Worm (Caenorhabditis elegans) whole organism, L3 larva: ENCODE results near the gene twk-28.

Experiments used
- R02D3.7 ChIP-seq: fragments of 150-350 bp; optimal IDR thresholded peaks from 2 replicates; lab custom pipeline; 2014; ENCODE audit warnings: missing biosample characterization, missing genetic modification characterization
- ama-1 ChIP-seq: fragments of 150-350 bp; optimal IDR thresholded peaks from 2 replicates; lab custom pipeline; 2018
- ceh-16 ChIP-seq: sonication (generic microtip); optimal IDR thresholded peaks from 2 replicates; lab custom pipeline; 2017; ENCODE audit warnings: missing biosample characterization, missing genetic modification characterization
- ceh-82 ChIP-seq: fragments of 150-350 bp; optimal IDR thresholded peaks from 2 replicates; lab custom pipeline; 2014; ENCODE audit warnings: missing biosample characterization, missing genetic modification characterization
- ceh-9 ChIP-seq: sonication (generic microtip); optimal IDR thresholded peaks from 2 replicates; lab custom pipeline; 2018; ENCODE audit warnings: missing biosample characterization, missing genetic modification characterization
- daf-12 ChIP-seq: fragments of 150-350 bp; optimal IDR thresholded peaks from 2 replicates; lab custom pipeline; 2014; ENCODE audit warnings: missing biosample characterization, missing genetic modification reagents, missing genetic modification characterization
- egl-27 ChIP-seq: sonication (generic microtip); optimal IDR thresholded peaks from 4 replicates; lab custom pipeline; 2017; ENCODE audit warnings: missing biosample characterization, missing genetic modification reagents, missing genetic modification characterization
- egl-5 ChIP-seq: fragments of 150-350 bp; optimal IDR thresholded peaks from 2 replicates; lab custom pipeline; 2017; ENCODE audit warnings: missing biosample characterization, missing genetic modification reagents, missing genetic modification characterization, inconsistent platforms
- elt-1 ChIP-seq: fragments of 150-350 bp; optimal IDR thresholded peaks from 2 replicates; lab custom pipeline; 2014; ENCODE audit warnings: missing biosample characterization, missing genetic modification characterization
- elt-2 ChIP-seq: sonication (generic microtip); optimal IDR thresholded peaks from 2 replicates; lab custom pipeline; 2016; ENCODE audit warnings: missing genetic modification reagents, mild to moderate bottlenecking, missing genetic modification characterization, missing compliant biosample characterization
- elt-3 ChIP-seq, 3 experiments: fragments of 150-350 bp in 1 of 3; sonication (generic microtip) in 2 of 3; optimal IDR thresholded peaks; 2 replicates in 2 of 3; 4 replicates in 1 of 3; lab custom pipeline; 2014 to 2017; ENCODE audit warnings: missing biosample characterization in 3 of 3, missing genetic modification characterization in 3 of 3
- eor-1 ChIP-seq, 2 experiments: fragments of 150-350 bp; optimal IDR thresholded peaks; 2 replicates each; lab custom pipeline; 2014 to 2018; ENCODE audit warnings: missing biosample characterization in 2 of 2, missing genetic modification characterization in 2 of 2
- fkh-10 ChIP-seq: sonication (generic microtip); optimal IDR thresholded peaks from 2 replicates; lab custom pipeline; 2017; ENCODE audit warnings: missing biosample characterization, missing genetic modification reagents, missing genetic modification characterization
- fos-1 ChIP-seq: fragments of 150-350 bp; optimal IDR thresholded peaks from 2 replicates; lab custom pipeline; 2014; ENCODE audit warnings: missing biosample characterization, missing genetic modification characterization
- hmg-11 ChIP-seq: sonication (generic microtip); optimal IDR thresholded peaks from 2 replicates; lab custom pipeline; 2016; ENCODE audit warnings: missing genetic modification characterization, missing compliant biosample characterization
- jun-1 ChIP-seq: fragments of 150-350 bp; optimal IDR thresholded peaks from 2 replicates; lab custom pipeline; 2014; ENCODE audit warnings: missing biosample characterization, missing genetic modification reagents, missing genetic modification characterization
- lin-15B ChIP-seq: fragments of 150-350 bp; optimal IDR thresholded peaks from 2 replicates; lab custom pipeline; 2014; ENCODE audit warnings: missing biosample characterization, missing genetic modification characterization
- lin-39 ChIP-seq: fragments of 150-350 bp; optimal IDR thresholded peaks from 2 replicates; lab custom pipeline; 2018; ENCODE audit warnings: missing biosample characterization, missing genetic modification reagents, missing genetic modification characterization
- lsy-12 ChIP-seq: sonication (generic microtip); optimal IDR thresholded peaks from 2 replicates; lab custom pipeline; 2016; ENCODE audit warnings: mild to moderate bottlenecking, missing genetic modification characterization, missing compliant biosample characterization
- mdl-1 ChIP-seq: fragments of 150-350 bp; optimal IDR thresholded peaks from 2 replicates; lab custom pipeline; 2014; ENCODE audit warnings: missing biosample characterization, missing genetic modification characterization
- nfya-1 ChIP-seq: sonication (generic microtip); optimal IDR thresholded peaks from 2 replicates; lab custom pipeline; 2017; ENCODE audit warnings: missing genetic modification characterization, mild to moderate bottlenecking, missing compliant biosample characterization, antibody characterized with exemption, moderate library complexity; ENCODE audit not compliant: insufficient read depth
- nhr-11 ChIP-seq: fragments of 150-350 bp; optimal IDR thresholded peaks from 2 replicates; lab custom pipeline; 2014; ENCODE audit warnings: missing biosample characterization, missing genetic modification characterization
- nhr-12 ChIP-seq: fragments of 150-350 bp; optimal IDR thresholded peaks from 2 replicates; lab custom pipeline; 2014; ENCODE audit warnings: missing biosample characterization, missing genetic modification characterization
- nhr-23 ChIP-seq: fragments of 150-350 bp; optimal IDR thresholded peaks from 2 replicates; lab custom pipeline; 2014; ENCODE audit warnings: missing biosample characterization, missing genetic modification reagents, missing genetic modification characterization
- nhr-237 ChIP-seq: fragments of 150-350 bp; optimal IDR thresholded peaks from 2 replicates; lab custom pipeline; 2014; ENCODE audit warnings: missing biosample characterization, missing genetic modification characterization
- nhr-43 ChIP-seq: sonication (generic microtip); optimal IDR thresholded peaks from 2 replicates; lab custom pipeline; 2016; ENCODE audit warnings: mild to moderate bottlenecking, missing genetic modification characterization, missing compliant biosample characterization; ENCODE audit not compliant: poor library complexity, severe bottlenecking
- nhr-76 ChIP-seq: fragments of 150-350 bp; sonication (generic microtip); optimal IDR thresholded peaks from 5 replicates; lab custom pipeline; 2014; ENCODE audit warnings: missing biosample characterization, missing genetic modification characterization
- pha-4 ChIP-seq: fragments of 150-350 bp; optimal IDR thresholded peaks from 2 replicates; lab custom pipeline; 2014; ENCODE audit warnings: missing biosample characterization, missing genetic modification reagents, missing genetic modification characterization
- pqm-1 ChIP-seq: fragments of 150-350 bp; optimal IDR thresholded peaks from 2 replicates; lab custom pipeline; 2017; ENCODE audit warnings: missing biosample characterization, missing genetic modification characterization, inconsistent platforms
- sea-2 ChIP-seq: fragments of 150-350 bp; sonication (generic microtip); optimal IDR thresholded peaks from 4 replicates; lab custom pipeline; 2014; ENCODE audit warnings: missing biosample characterization, missing genetic modification reagents, missing genetic modification characterization
- snpc-4 ChIP-seq: fragments of 150-350 bp; optimal IDR thresholded peaks from 2 replicates; lab custom pipeline; 2014; ENCODE audit warnings: missing biosample characterization, missing genetic modification characterization
- tbx-2 ChIP-seq: sonication (generic microtip); optimal IDR thresholded peaks from 2 replicates; lab custom pipeline; 2016; ENCODE audit warnings: mild to moderate bottlenecking, missing genetic modification characterization, missing compliant biosample characterization
- unc-39 ChIP-seq: sonication (generic microtip); optimal IDR thresholded peaks from 4 replicates; lab custom pipeline; 2017; ENCODE audit warnings: missing biosample characterization, missing genetic modification characterization
- unc-62 ChIP-seq: fragments of 150-350 bp; sonication (generic microtip); optimal IDR thresholded peaks from 4 replicates; lab custom pipeline; 2014; ENCODE audit warnings: missing biosample characterization, missing genetic modification reagents, missing genetic modification characterization
- zag-1 ChIP-seq: fragments of 150-350 bp; optimal IDR thresholded peaks from 2 replicates; lab custom pipeline; 2014; ENCODE audit warnings: missing biosample characterization, missing genetic modification characterization
- ztf-11 ChIP-seq: fragments of 150-350 bp; optimal IDR thresholded peaks from 2 replicates; lab custom pipeline; 2014; ENCODE audit warnings: missing biosample characterization, missing genetic modification characterization
- ztf-4 ChIP-seq: fragments of 150-350 bp; optimal IDR thresholded peaks from 2 replicates; lab custom pipeline; 2014; ENCODE audit warnings: missing biosample characterization, missing genetic modification characterization

twk-28 gene

ce11 chrX:4282380-4282779 is 3.2 kb upstream of the twk-28 start, which contains the start of gene C52B9.19:
Gene C52B9.19, plus strand, starts transcription at chrX:4282555.
- TF ChIP-seq pqm-1 = peak; percentile 82
- no peak for TF ChIP-seq sea-2 (GFP tag; lab: Kevin White, UChicago)
- peak; percentile 57 for TF ChIP-seq pha-4 (tag; lab: Kevin White, UChicago)
- TF ChIP-seq elt-2 = peak; percentile 68
- TF ChIP-seq fos-1 (tag; lab: Kevin White, UChicago) = no peak
- no peak for TF ChIP-seq lsy-12
- TF ChIP-seq nhr-12 (tag; lab: Kevin White, UChicago) = no peak
- TF ChIP-seq daf-12 (tag; lab: Kevin White, UChicago) = no peak
- TF ChIP-seq nhr-23 (tag; lab: Kevin White, UChicago) = no peak
- no peak for TF ChIP-seq snpc-4 (tag; lab: Kevin White, UChicago)
- no peak for TF ChIP-seq mdl-1

DNA sequence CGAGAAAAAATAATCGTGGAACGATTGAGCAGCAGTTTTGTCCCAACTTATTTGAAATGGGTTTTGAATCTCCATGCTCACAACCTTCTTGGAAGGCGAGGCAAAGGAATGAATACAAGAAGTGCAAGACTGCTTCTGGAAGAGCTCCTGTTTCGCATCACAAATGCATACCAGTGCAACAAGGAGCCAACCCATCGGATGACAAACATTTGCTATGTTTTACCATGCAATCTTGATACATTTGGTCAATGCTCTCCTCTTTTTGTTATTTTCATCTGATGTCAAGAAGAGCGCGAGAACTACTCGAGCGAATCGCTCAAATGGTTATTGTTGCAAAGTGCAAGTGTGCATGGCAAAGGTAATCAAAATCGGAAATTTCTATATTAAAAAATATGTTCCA is 5.0 kb downstream of the twk-28 start, which contains the start of gene mec-18:
Gene mec-18 (minus strand): TSS at position 101 of the 400 bp plus-strand sequence.
- no peak for TF ChIP-seq egl-27 (tag; lab: Kevin White, UChicago)
- TF ChIP-seq egl-5 = no peak
- TF ChIP-seq nhr-12 (tag; lab: Kevin White, UChicago) = no peak
- no peak for TF ChIP-seq fos-1 (tag; lab: Kevin White, UChicago)
- no peak for TF ChIP-seq lin-39
- TF ChIP-seq unc-39 (tag; lab: Kevin White, UChicago) = no peak
- no peak for TF ChIP-seq daf-12 (tag; lab: Kevin White, UChicago)
- no peak for TF ChIP-seq ceh-9
- no peak for TF ChIP-seq ztf-4
- TF ChIP-seq nhr-43 (tag; lab: Kevin White, UChicago) = no peak
- no peak for TF ChIP-seq pqm-1
- TF ChIP-seq ceh-82 (tag; lab: Kevin White, UChicago) = no peak
- no peak for TF ChIP-seq fkh-10 (GFP tag; lab: Kevin White, UChicago)
- no peak for TF ChIP-seq lsy-12
- no peak for TF ChIP-seq eor-1 (tag; optimal IDR thresholded peaks at IDR 0.05; lab: Kevin White, UChicago)
- TF ChIP-seq nfya-1 = no peak
- TF ChIP-seq jun-1 (tag; lab: Kevin White, UChicago) = no peak

ce11 chrX:4273614-4274013 is 5.5 kb downstream of the twk-28 start, which contains the start of gene C52B9.10:
Gene C52B9.10, plus strand, starts transcription at chrX:4273914.
- no peak for TF ChIP-seq nhr-76
- TF ChIP-seq ama-1 (lab: Kevin White, UChicago) = no peak
- TF ChIP-seq egl-27 (tag; lab: Kevin White, UChicago) = no peak
- no peak for TF ChIP-seq sea-2 (GFP tag; lab: Kevin White, UChicago)
- TF ChIP-seq nhr-237 (tag; lab: Kevin White, UChicago) = no peak
- TF ChIP-seq tbx-2 (tag; lab: Kevin White, UChicago) = no peak
- no peak for TF ChIP-seq ztf-11 (tag; lab: Kevin White, UChicago)
- TF ChIP-seq jun-1 (tag; lab: Kevin White, UChicago) = no peak
- no peak for TF ChIP-seq elt-3 (tag; optimal IDR thresholded peaks at IDR 0.05; lab: Kevin White, UChicago)
- TF ChIP-seq unc-62 = no peak
- no peak for TF ChIP-seq lsy-12

- no peak for TF ChIP-seq nhr-11
- TF ChIP-seq R02D3.7 = no peak
- no peak for TF ChIP-seq snpc-4 (tag; lab: Kevin White, UChicago)
- TF ChIP-seq lin-15B (tag; lab: Kevin White, UChicago) = no peak
- no peak for TF ChIP-seq elt-1 (tag; lab: Kevin White, UChicago)
- TF ChIP-seq eor-1 (tag; optimal IDR thresholded peaks at IDR 0.05; lab: Kevin White, UChicago) = no peak
- TF ChIP-seq ama-1 (lab: Kevin White, UChicago) = no peak
- TF ChIP-seq elt-2 = peak; percentile 57
- no peak for TF ChIP-seq nhr-12 (tag; lab: Kevin White, UChicago)
- no peak for TF ChIP-seq zag-1
- TF ChIP-seq lin-39 = no peak
- no peak for TF ChIP-seq hmg-11
- TF ChIP-seq nhr-76 = no peak
- no peak for TF ChIP-seq nhr-237 (tag; lab: Kevin White, UChicago)
- TF ChIP-seq daf-12 (tag; lab: Kevin White, UChicago) = no peak
- TF ChIP-seq nfya-1 = peak; percentile 12
- TF ChIP-seq fkh-10 (GFP tag; lab: Kevin White, UChicago) = no peak
- TF ChIP-seq egl-5 = no peak
- TF ChIP-seq nhr-23 (tag; lab: Kevin White, UChicago) = no peak
- peak; percentile 80 for TF ChIP-seq pqm-1
- TF ChIP-seq ceh-16 (tag; lab: Kevin White, UChicago) = no peak
- TF ChIP-seq ceh-82 (tag; lab: Kevin White, UChicago) = no peak
These were observed 10.7 kb downstream of the twk-28 start for ce11 chrX:4268396-4268795.
